Fruit fly (Drosophila melanogaster): ENCODE results near the gene CG32579.

The CG32579 gene

DNA sequence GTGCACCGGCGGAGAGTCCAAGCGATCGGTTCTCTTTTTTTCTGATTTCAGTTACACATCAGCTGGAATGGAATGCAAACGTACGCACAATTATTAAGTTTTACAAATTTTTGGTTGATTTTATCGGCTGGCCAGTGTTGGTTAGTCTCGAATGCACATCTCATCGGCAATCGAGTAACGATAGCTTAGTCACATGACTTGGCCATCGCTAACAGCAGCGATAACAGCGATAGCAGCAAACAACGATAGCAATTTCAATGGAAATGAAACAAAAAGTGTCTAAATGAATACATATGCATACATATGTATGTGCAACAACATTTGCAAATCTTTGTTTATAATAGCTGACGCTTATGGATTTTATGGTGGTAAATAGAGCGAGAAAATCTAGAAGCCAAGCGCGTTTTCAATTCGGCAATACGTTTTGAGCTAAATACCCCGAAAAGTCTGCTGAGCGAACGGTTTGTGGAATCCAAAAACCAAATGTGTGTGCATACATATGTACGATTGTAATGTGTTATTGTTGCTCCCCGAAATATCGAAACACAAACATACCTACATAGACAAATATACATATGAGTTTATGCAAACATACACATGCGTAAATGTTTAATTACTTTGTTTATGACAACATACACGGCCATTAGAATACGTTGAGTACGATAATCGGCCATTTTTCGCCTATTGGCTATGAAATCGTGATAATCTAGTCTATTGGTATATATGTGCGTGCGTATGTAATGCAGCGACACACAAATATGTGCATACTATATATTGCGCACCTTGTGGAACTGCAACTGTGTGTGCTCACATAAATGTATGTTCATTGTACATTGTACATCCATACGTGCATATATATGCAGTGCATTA, 26.4 kb upstream of the CG32579 start, which contains the start of gene CG3632 (continued):
- TF ChIP-seq ind (GFP tag; optimal IDR thresholded peaks at IDR 0.05) (peak; percentile 25), Scr (GFP tag; IDR thresholded peaks at IDR 0.05; ENCODE audit: partially characterized antibody) (peak; percentile 76), twi (tag; optimal IDR thresholded peaks at IDR 0.05) (no peak), CG9876 (GFP tag; optimal IDR thresholded peaks at IDR 0.05) (no peak), pita (GFP tag; optimal IDR thresholded peaks at IDR 0.05) (no peak), Sox102F (GFP tag; optimal IDR thresholded peaks at IDR 0.05) (no peak), bbx (GFP tag; IDR thresholded peaks at IDR 0.05; ENCODE audit: partially characterized antibody) (peak; percentile 92), pan (optimal IDR thresholded peaks at IDR 0.05) (no peak), pan (GFP tag; optimal IDR thresholded peaks at IDR 0.05 in 1 of 2, IDR thresholded peaks at IDR 0.05 in 1 of 2) (no peak), CG9215 (GFP tag; IDR thresholded peaks at IDR 0.05) (no peak), CG11247 (GFP tag; IDR thresholded peaks at IDR 0.05) (peak; percentile 51; the same call in 1 of the 2 replicates), CG6791 (GFP tag; IDR thresholded peaks at IDR 0.05; ENCODE audit: partially characterized antibody) (peak; percentile 94), E2f2 (GFP tag; IDR thresholded peaks at IDR 0.05) (no peak; the same call in 1 of the 2 replicates), Hey (tag; optimal IDR thresholded peaks at IDR 0.05) (no peak), hb (GFP tag; IDR thresholded peaks at IDR 0.05; ENCODE audit: partially characterized antibody) (peak; percentile 85), GATAe (GFP tag; conservative IDR thresholded peaks at IDR 0.05) (no peak), Optix (GFP tag; IDR thresholded peaks at IDR 0.05) (no peak), Fer2 (tag; optimal IDR thresholded peaks at IDR 0.05) (no peak), CG34224 (GFP tag; IDR thresholded peaks at IDR 0.05; ENCODE audit: partially characterized antibody) (peak; percentile 78), CG7987 (GFP tag; optimal IDR thresholded peaks at IDR 0.05) (peak; percentile 51), Eip74EF (GFP tag; optimal IDR thresholded peaks at IDR 0.05) (no peak), CG1529 (GFP tag; optimal IDR thresholded peaks at IDR 0.05) (no peak), CG10274 (GFP tag; optimal IDR thresholded peaks at IDR 0.05) (no peak), CG33557 (GFP tag; optimal IDR thresholded peaks at IDR 0.05) (no peak), grau (tag; optimal IDR thresholded peaks at IDR 0.05) (peak; percentile 20), CG6175 (GFP tag; IDR thresholded peaks at IDR 0.05) (peak; percentile 39; the same call in 1 of the 3 replicates), fd96Cb (tag; optimal IDR thresholded peaks at IDR 0.05) (no peak), ap (GFP tag; IDR thresholded peaks at IDR 0.05) (no peak), run (tag; optimal IDR thresholded peaks at IDR 0.05) (no peak), pzg (GFP tag; optimal IDR thresholded peaks at IDR 0.05) (peak; percentile 84), sd (tag; optimal IDR thresholded peaks at IDR 0.05) (peak; percentile 64), CG2199 (GFP tag; IDR thresholded peaks at IDR 0.05) (0 out of 3 replicates have a peak, but pooled peaks have one; percentile 66), CG12236 (GFP tag; optimal IDR thresholded peaks at IDR 0.05) (no peak), Max (GFP tag; optimal IDR thresholded peaks at IDR 0.05) (no peak), PHDP (tag; optimal IDR thresholded peaks at IDR 0.05) (no peak), bigmax (GFP tag; optimal IDR thresholded peaks at IDR 0.05) (peak; percentile 53), dpn (GFP tag; optimal IDR thresholded peaks at IDR 0.05) (peak; percentile 59 to 65), eyg (GFP tag; optimal IDR thresholded peaks at IDR 0.05) (no peak), ttk (GFP tag; IDR thresholded peaks at IDR 0.05) (no peak), CG10462 (GFP tag; optimal IDR thresholded peaks at IDR 0.05) (no peak), Hr51 (GFP tag; optimal IDR thresholded peaks at IDR 0.05) (peak in 1 of 2 experiments; percentile 24), CG10147 (GFP tag; optimal IDR thresholded peaks at IDR 0.05) (no peak), Hand (GFP tag; optimal IDR thresholded peaks at IDR 0.05) (no peak), ab (GFP tag; optimal IDR thresholded peaks at IDR 0.05) (no peak), CG18476 (GFP tag; optimal IDR thresholded peaks at IDR 0.05) (no peak), Bteb2 (GFP tag; optimal IDR thresholded peaks at IDR 0.05) (no peak), CG4328 (GFP tag; optimal IDR thresholded peaks at IDR 0.05) (no peak), phol (tag; optimal IDR thresholded peaks at IDR 0.05) (peak; percentile 23)
